Worm (Caenorhabditis elegans) whole organism, L4 larva: Measurements from ENCODE around the gene mspn-1.

Experiments
- ZK546.5 ChIP-seq, 2 experiments: sonication (generic microtip); optimal IDR thresholded peaks; 2 replicates each; lab custom pipeline; 2017; ENCODE audit warnings: missing biosample characterization in 2 of 2, missing genetic modification characterization in 2 of 2
- aha-1 ChIP-seq: fragments of 150-350 bp; peaks from one replicate; lab custom pipeline; 2014; ENCODE audit warnings: missing biosample characterization, missing genetic modification characterization
- ama-1 ChIP-seq: fragments of 150-350 bp; optimal IDR thresholded peaks from 2 replicates; lab custom pipeline; 2014; ENCODE audit warnings: inconsistent platforms, mixed read lengths
- ceh-20 ChIP-seq: fragments of 200-800 bp; sonication (Bioruptor generic); IDR thresholded peaks from 2 replicates; pipeline ENCODE4 v1.3.6; 2022; ENCODE audit warnings: missing genetic modification reagents, missing genetic modification characterization, missing compliant biosample characterization
- nhr-11 ChIP-seq: fragments of 150-350 bp; optimal IDR thresholded peaks from 2 replicates; lab custom pipeline; 2014; ENCODE audit warnings: missing biosample characterization, missing genetic modification characterization
- nhr-25 ChIP-seq: sonication (generic microtip); optimal IDR thresholded peaks from 2 replicates; lab custom pipeline; 2017; ENCODE audit warnings: missing genetic modification characterization, mild to moderate bottlenecking, missing compliant biosample characterization, antibody characterized with exemption, moderate library complexity, borderline replicate concordance; ENCODE audit not compliant: insufficient read depth
- nhr-48 ChIP-seq: sonication (generic microtip); optimal IDR thresholded peaks from 2 replicates; lab custom pipeline; 2016; ENCODE audit warnings: mild to moderate bottlenecking, missing genetic modification characterization, missing compliant biosample characterization
- nhr-77 ChIP-seq: fragments of 150-350 bp; optimal IDR thresholded peaks from 2 replicates; lab custom pipeline; 2014; ENCODE audit warnings: missing biosample characterization, missing genetic modification characterization
- pha-4 ChIP-seq, 2 experiments: fragments of 150-350 bp in 1 of 2; fragments of 200-800 bp in 1 of 2; sonication (Bioruptor generic) in 1 of 2; IDR thresholded peaks in 1 of 2; optimal IDR thresholded peaks in 1 of 2; 2 replicates each; pipeline versions ENCODE4 v1.3.6 to Lab custom; 2014 to 2022; ENCODE audit warnings: missing genetic modification characterization in 2 of 2, missing genetic modification reagents in 2 of 2, missing biosample characterization in 1 of 2, missing compliant biosample characterization in 1 of 2

DNA sequence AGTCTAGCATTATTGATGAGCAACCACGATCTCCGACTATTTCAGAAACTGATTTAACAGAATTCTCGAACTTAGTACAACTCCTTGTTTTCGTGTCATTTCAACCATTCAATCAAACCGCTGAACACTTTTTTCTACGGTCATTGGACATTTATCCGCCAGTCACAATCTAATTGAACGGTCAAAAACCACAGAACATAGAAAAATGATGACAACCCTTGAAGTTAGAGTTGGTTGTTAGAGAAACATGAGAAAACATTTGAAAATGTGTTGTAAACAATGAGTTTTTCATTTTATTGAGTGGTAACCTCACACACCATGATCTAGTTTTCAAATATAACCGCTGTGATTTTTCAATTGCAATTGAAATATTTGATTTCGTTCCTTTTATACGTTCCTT, 33.3 kb upstream of the mspn-1 start:
- no peak for TF ChIP-seq ZK546.5 (tag; optimal IDR thresholded peaks at IDR 0.05; lab: Kevin White, UChicago)
- no peak for TF ChIP-seq nhr-48 (tag; lab: Kevin White, UChicago)
- TF ChIP-seq ama-1 (lab: Kevin White, UChicago), result no peak
- no peak for TF ChIP-seq nhr-11 (tag; lab: Kevin White, UChicago)
- no peak for TF ChIP-seq nhr-25 (tag; lab: Kevin White, UChicago)
- no peak for TF ChIP-seq aha-1 (tag; lab: Kevin White, UChicago)
- no peak for TF ChIP-seq ceh-20
- no peak for TF ChIP-seq pha-4 (GFP tag; IDR thresholded peaks at IDR 0.05; lab: Robert Waterston, UW)
- no peak for TF ChIP-seq pha-4 (tag; optimal IDR thresholded peaks at IDR 0.05; lab: Kevin White, UChicago)
- no peak for TF ChIP-seq nhr-77
